Worm (Caenorhabditis elegans) whole organism, L3 larva: Measurements from ENCODE around the gene sri-46.
A peak's percentile ranks its signal among the peaks of the same experiment; 100 is the strongest.

Source experiments
- R02D3.7 ChIP-seq: fragments of 150-350 bp; optimal IDR thresholded peaks from 2 replicates; lab custom pipeline; 2014; ENCODE audit warnings: missing biosample characterization, missing genetic modification characterization
- ZK546.5 ChIP-seq: sonication (generic microtip); optimal IDR thresholded peaks from 2 replicates; lab custom pipeline; 2017; ENCODE audit warnings: missing biosample characterization, missing genetic modification characterization
- aly-2 ChIP-seq: fragments of 150-350 bp; optimal IDR thresholded peaks from 2 replicates; lab custom pipeline; 2014; ENCODE audit warnings: missing biosample characterization, missing genetic modification characterization
- ceh-28 ChIP-seq: fragments of 150-350 bp; optimal IDR thresholded peaks from 2 replicates; lab custom pipeline; 2014; ENCODE audit warnings: missing biosample characterization, missing genetic modification reagents, missing genetic modification characterization
- ceh-9 ChIP-seq: sonication (generic microtip); optimal IDR thresholded peaks from 2 replicates; lab custom pipeline; 2018; ENCODE audit warnings: missing biosample characterization, missing genetic modification characterization
- egl-27 ChIP-seq: sonication (generic microtip); optimal IDR thresholded peaks from 4 replicates; lab custom pipeline; 2017; ENCODE audit warnings: missing biosample characterization, missing genetic modification reagents, missing genetic modification characterization
- elt-1 ChIP-seq: fragments of 150-350 bp; optimal IDR thresholded peaks from 2 replicates; lab custom pipeline; 2014; ENCODE audit warnings: missing biosample characterization, missing genetic modification characterization
- elt-2 ChIP-seq: sonication (generic microtip); optimal IDR thresholded peaks from 2 replicates; lab custom pipeline; 2016; ENCODE audit warnings: missing genetic modification reagents, mild to moderate bottlenecking, missing genetic modification characterization, missing compliant biosample characterization
- elt-3 ChIP-seq, 3 experiments: fragments of 150-350 bp in 1 of 3; sonication (generic microtip) in 2 of 3; optimal IDR thresholded peaks; 2 replicates in 2 of 3; 4 replicates in 1 of 3; lab custom pipeline; 2014 to 2017; ENCODE audit warnings: missing biosample characterization in 3 of 3, missing genetic modification characterization in 3 of 3
- eor-1 ChIP-seq, 2 experiments: fragments of 150-350 bp; optimal IDR thresholded peaks; 2 replicates each; lab custom pipeline; 2014 to 2018; ENCODE audit warnings: missing biosample characterization in 2 of 2, missing genetic modification characterization in 2 of 2
- fkh-10 ChIP-seq: sonication (generic microtip); optimal IDR thresholded peaks from 2 replicates; lab custom pipeline; 2017; ENCODE audit warnings: missing biosample characterization, missing genetic modification reagents, missing genetic modification characterization
- fkh-2 ChIP-seq: fragments of 150-350 bp; optimal IDR thresholded peaks from 2 replicates; lab custom pipeline; 2014; ENCODE audit warnings: missing biosample characterization, missing genetic modification reagents, missing genetic modification characterization
- fos-1 ChIP-seq: fragments of 150-350 bp; optimal IDR thresholded peaks from 2 replicates; lab custom pipeline; 2014; ENCODE audit warnings: missing biosample characterization, missing genetic modification characterization
- jun-1 ChIP-seq: fragments of 150-350 bp; optimal IDR thresholded peaks from 2 replicates; lab custom pipeline; 2014; ENCODE audit warnings: missing biosample characterization, missing genetic modification reagents, missing genetic modification characterization
- lin-15B ChIP-seq: fragments of 150-350 bp; optimal IDR thresholded peaks from 2 replicates; lab custom pipeline; 2014; ENCODE audit warnings: missing biosample characterization, missing genetic modification characterization
- lsy-12 ChIP-seq: sonication (generic microtip); optimal IDR thresholded peaks from 2 replicates; lab custom pipeline; 2016; ENCODE audit warnings: mild to moderate bottlenecking, missing genetic modification characterization, missing compliant biosample characterization
- mml-1 ChIP-seq: fragments of 150-350 bp; sonication (generic microtip); optimal IDR thresholded peaks from 3 replicates; lab custom pipeline; 2014; ENCODE audit warnings: missing biosample characterization, missing genetic modification characterization
- nfya-1 ChIP-seq: sonication (generic microtip); optimal IDR thresholded peaks from 2 replicates; lab custom pipeline; 2017; ENCODE audit warnings: missing genetic modification characterization, mild to moderate bottlenecking, missing compliant biosample characterization, antibody characterized with exemption, moderate library complexity; ENCODE audit not compliant: insufficient read depth
- nhr-11 ChIP-seq: fragments of 150-350 bp; optimal IDR thresholded peaks from 2 replicates; lab custom pipeline; 2014; ENCODE audit warnings: missing biosample characterization, missing genetic modification characterization
- nhr-12 ChIP-seq: fragments of 150-350 bp; optimal IDR thresholded peaks from 2 replicates; lab custom pipeline; 2014; ENCODE audit warnings: missing biosample characterization, missing genetic modification characterization
- nhr-23 ChIP-seq: fragments of 150-350 bp; optimal IDR thresholded peaks from 2 replicates; lab custom pipeline; 2014; ENCODE audit warnings: missing biosample characterization, missing genetic modification reagents, missing genetic modification characterization
- nhr-67 ChIP-seq: fragments of 150-350 bp; optimal IDR thresholded peaks from 2 replicates; lab custom pipeline; 2014; ENCODE audit warnings: missing biosample characterization, missing genetic modification characterization
- nhr-77 ChIP-seq: fragments of 150-350 bp; optimal IDR thresholded peaks from 2 replicates; lab custom pipeline; 2014; ENCODE audit warnings: missing biosample characterization, missing genetic modification characterization
- pha-4 ChIP-seq: fragments of 150-350 bp; optimal IDR thresholded peaks from 2 replicates; lab custom pipeline; 2014; ENCODE audit warnings: missing biosample characterization, missing genetic modification reagents, missing genetic modification characterization
- sea-2 ChIP-seq: fragments of 150-350 bp; sonication (generic microtip); optimal IDR thresholded peaks from 4 replicates; lab custom pipeline; 2014; ENCODE audit warnings: missing biosample characterization, missing genetic modification reagents, missing genetic modification characterization
- skn-1 ChIP-seq: fragments of 150-350 bp; optimal IDR thresholded peaks from 2 replicates; lab custom pipeline; 2014; ENCODE audit warnings: missing biosample characterization, missing genetic modification characterization
- snpc-4 ChIP-seq: fragments of 150-350 bp; optimal IDR thresholded peaks from 2 replicates; lab custom pipeline; 2014; ENCODE audit warnings: missing biosample characterization, missing genetic modification characterization
- tbx-2 ChIP-seq: sonication (generic microtip); optimal IDR thresholded peaks from 2 replicates; lab custom pipeline; 2016; ENCODE audit warnings: mild to moderate bottlenecking, missing genetic modification characterization, missing compliant biosample characterization
- unc-39 ChIP-seq: sonication (generic microtip); optimal IDR thresholded peaks from 4 replicates; lab custom pipeline; 2017; ENCODE audit warnings: missing biosample characterization, missing genetic modification characterization
- unc-62 ChIP-seq: fragments of 150-350 bp; sonication (generic microtip); optimal IDR thresholded peaks from 4 replicates; lab custom pipeline; 2014; ENCODE audit warnings: missing biosample characterization, missing genetic modification reagents, missing genetic modification characterization
- zag-1 ChIP-seq: fragments of 150-350 bp; optimal IDR thresholded peaks from 2 replicates; lab custom pipeline; 2014; ENCODE audit warnings: missing biosample characterization, missing genetic modification characterization
- ztf-11 ChIP-seq: fragments of 150-350 bp; optimal IDR thresholded peaks from 2 replicates; lab custom pipeline; 2014; ENCODE audit warnings: missing biosample characterization, missing genetic modification characterization

sri-46 gene

DNA sequence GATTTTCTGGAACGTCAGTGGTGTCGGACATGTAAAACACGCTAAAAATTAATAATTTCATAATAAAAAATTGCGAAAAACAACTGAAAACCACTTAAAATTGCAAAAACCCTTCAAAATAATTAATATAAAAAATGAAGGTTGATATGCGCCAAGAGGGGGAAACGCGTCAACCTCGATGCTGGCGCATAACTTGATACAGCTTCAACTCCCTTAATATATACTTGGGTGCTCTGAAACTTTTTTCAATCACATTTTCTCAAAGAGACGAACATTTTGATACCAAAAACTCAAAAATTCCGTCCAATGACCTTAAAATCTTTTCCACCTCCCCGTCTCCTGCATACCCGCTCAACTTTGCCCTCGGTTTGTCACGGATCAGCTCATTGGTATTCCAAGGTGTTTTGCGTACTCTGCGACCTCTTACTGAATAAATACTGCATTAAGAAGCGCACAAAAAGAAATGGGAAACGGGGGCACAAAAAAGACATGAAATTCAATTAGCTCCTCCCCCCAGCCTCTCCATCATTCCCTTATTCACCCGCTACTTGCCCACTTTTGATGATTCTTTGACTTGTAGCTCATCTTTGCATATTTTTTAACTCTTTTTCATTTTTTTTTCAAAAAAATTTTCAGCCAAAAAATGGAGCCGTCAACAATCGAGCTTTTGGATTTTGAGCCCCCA lies 20.5 kb downstream of the sri-46 start, which contains the start of the genes K07E8.7 and frpr-14:
Gene K07E8.7 (minus strand): TSS at position 47 of the 685 bp plus-strand sequence.
Gene frpr-14 (plus strand): TSS at position 635 of the 685 bp plus-strand sequence.
- TF ChIP-seq nfya-1 (tag; lab: Kevin White, UChicago) (peak; percentile 39), skn-1 (tag; lab: Kevin White, UChicago) (no peak)

DNA sequence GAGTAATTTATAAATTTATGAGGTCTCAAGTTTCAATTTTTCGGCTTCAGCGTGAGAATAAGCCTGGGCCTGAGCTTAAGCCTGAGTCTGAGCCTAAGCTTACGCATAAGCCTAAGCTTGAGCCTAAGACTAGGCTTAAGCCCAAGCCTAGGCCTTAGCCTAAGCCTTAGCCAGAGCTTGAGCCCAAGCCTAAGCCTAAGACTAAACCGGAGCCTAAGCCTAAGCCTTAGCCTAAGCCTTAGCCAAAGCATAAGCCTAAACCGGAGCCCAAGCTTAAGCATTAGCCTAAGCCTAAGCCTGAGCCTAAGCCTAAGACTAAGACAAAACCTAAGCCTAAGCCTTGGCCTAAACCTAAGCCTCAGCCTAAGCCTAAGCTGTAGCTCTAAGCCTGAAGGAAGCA lies 27.2 kb downstream of the sri-46 start:
- TF ChIP-seq fkh-10 (GFP tag; lab: Kevin White, UChicago) (no peak), snpc-4 (no peak), mml-1 (tag; lab: Kevin White, UChicago) (no peak), unc-62 (GFP tag; lab: Kevin White, UChicago) (no peak), pha-4 (tag; lab: Kevin White, UChicago) (no peak), nhr-77 (tag; lab: Kevin White, UChicago) (no peak), lsy-12 (tag; lab: Kevin White, UChicago) (no peak), eor-1 (tag; optimal IDR thresholded peaks at IDR 0.05; lab: Kevin White, UChicago) (no peak), R02D3.7 (tag; lab: Kevin White, UChicago) (no peak), elt-1 (tag; lab: Kevin White, UChicago) (no peak), aly-2 (no peak), egl-27 (tag; lab: Kevin White, UChicago) (no peak), fkh-2 (tag; lab: Kevin White, UChicago) (no peak), lin-15B (tag; lab: Kevin White, UChicago) (no peak), nhr-11 (tag; lab: Kevin White, UChicago) (no peak), ZK546.5 (tag; lab: Kevin White, UChicago) (no peak), elt-2 (tag; lab: Kevin White, UChicago) (no peak), zag-1 (tag; lab: Kevin White, UChicago) (no peak)

DNA sequence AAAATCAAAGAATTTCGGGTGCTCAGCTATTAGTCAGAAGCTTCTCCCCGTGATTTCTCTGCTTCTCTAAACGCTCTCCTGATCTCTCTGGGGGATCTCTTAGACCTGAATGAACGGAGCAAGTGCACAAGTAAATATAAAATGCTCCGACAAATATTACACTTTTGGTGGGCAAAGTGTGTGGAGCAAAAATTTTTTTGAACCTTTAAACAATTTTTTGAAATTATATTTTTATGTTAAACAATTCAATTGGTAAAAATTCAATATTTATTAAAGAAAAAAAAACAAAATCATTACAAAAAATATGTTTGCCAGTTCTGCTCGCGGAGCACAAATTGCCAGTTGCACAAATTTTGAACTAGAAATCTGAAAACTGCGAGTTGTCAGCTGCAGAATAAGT lies 31.5 kb downstream of the sri-46 start, which contains the start of gene K07E8.6:
Gene K07E8.6 (minus strand): TSS at position 101 of the 400 bp plus-strand sequence.
- no peak for TF ChIP-seq snpc-4
- peak; percentile 26 for TF ChIP-seq nfya-1 (tag; lab: Kevin White, UChicago)
- TF ChIP-seq zag-1 (tag; lab: Kevin White, UChicago): no peak
- TF ChIP-seq, all 47 proteins: peak for 1

DNA sequence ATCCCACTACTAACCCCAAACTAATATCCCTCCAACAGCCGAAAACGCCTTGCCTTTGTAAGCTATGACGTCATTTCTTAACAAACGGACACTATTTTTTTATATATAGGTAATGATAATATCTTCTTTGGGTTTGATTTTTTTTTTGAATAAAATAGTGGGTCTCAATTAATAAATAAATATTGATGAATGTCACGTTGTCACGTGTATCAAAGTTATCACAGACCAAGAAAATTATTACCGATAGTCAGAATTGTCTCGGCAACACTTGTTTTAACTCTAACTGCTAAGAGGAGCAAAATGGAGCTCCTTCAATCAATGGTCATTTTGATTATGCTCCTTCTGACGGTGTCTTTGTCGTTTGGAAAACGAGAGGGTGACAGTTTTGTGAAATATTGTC lies 36.9 kb downstream of the sri-46 start, which contains the start of gene T04B8.1:
Gene T04B8.1 (plus strand): TSS at position 301 of the 400 bp plus-strand sequence.
- TF ChIP-seq nhr-23 (tag; lab: Kevin White, UChicago) (no peak), R02D3.7 (tag; lab: Kevin White, UChicago) (no peak), ZK546.5 (tag; lab: Kevin White, UChicago) (no peak)

DNA sequence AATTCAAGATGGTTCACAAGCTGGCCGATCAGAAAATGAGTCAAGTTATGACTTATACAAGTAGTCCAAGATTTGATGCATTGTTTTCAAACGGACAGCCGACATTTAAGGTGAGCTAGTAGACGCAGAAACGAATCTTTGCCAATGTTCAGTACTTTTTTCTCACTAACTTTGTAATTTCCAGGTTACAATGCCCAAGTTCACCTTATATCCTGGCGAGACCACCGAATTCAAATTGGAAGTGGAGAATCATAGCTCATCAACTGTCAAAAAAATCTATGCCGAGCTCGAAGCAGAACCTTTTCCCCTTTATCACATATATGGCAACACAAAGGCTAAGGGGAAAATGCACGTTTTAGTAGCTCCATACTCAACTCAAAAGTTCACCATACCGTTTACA lies 43.0 kb downstream of the sri-46 start:
- TF ChIP-seq sea-2 (GFP tag; lab: Kevin White, UChicago): no peak
- no peak for TF ChIP-seq nhr-23 (tag; lab: Kevin White, UChicago)
- TF ChIP-seq elt-3 (tag; optimal IDR thresholded peaks at IDR 0.05; lab: Kevin White, UChicago): no peak
- TF ChIP-seq nhr-67 (tag; lab: Kevin White, UChicago): no peak
- TF ChIP-seq mml-1 (tag; lab: Kevin White, UChicago): no peak
- no peak for TF ChIP-seq fos-1 (tag; lab: Kevin White, UChicago)
- no peak for TF ChIP-seq ztf-11

ce11 chrII:627205-627604 lies 43.7 kb downstream of the sri-46 start, which contains the start of gene arrd-1:
Gene arrd-1, plus strand, starts transcription at chrII:627505.
- TF ChIP-seq nhr-12 (tag; lab: Kevin White, UChicago) (no peak), unc-62 (GFP tag; lab: Kevin White, UChicago) (no peak), ceh-9 (no peak), lin-15B (tag; lab: Kevin White, UChicago) (no peak), skn-1 (tag; lab: Kevin White, UChicago) (no peak), unc-39 (tag; lab: Kevin White, UChicago) (no peak), tbx-2 (tag; lab: Kevin White, UChicago) (no peak), ceh-28 (no peak), aly-2 (no peak), sea-2 (GFP tag; lab: Kevin White, UChicago) (no peak), jun-1 (tag; lab: Kevin White, UChicago) (no peak)
